Fruit fly (Drosophila melanogaster) whole organism, embryonic: ENCODE measurements around the gene prd1.

Experiments used
- Ada2b ChIP-seq: fragments of 200-800 bp; sonication (Bioruptor generic); IDR thresholded peaks from 2 replicates; pipeline ENCODE4 v1.3.6; 2022; ENCODE audit warnings: missing biosample characterization, missing genetic modification characterization
- B-H1 ChIP-seq: fragments of 200-800 bp; sonication (Bioruptor generic); IDR thresholded peaks from 3 replicates; pipeline ENCODE4 v1.3.6; 2022; ENCODE audit warnings: missing biosample characterization, missing genetic modification characterization
- CG11723 ChIP-seq: fragments of 200-800 bp; sonication (Bioruptor generic); optimal IDR thresholded peaks from 2 replicates; lab custom pipeline; 2017; ENCODE audit warnings: missing biosample characterization, mild to moderate bottlenecking, missing genetic modification characterization
- CG13296 ChIP-seq: fragments of 200-800 bp; sonication (Bioruptor generic); optimal IDR thresholded peaks from 3 replicates; lab custom pipeline; 2018; ENCODE audit warnings: missing biosample characterization, mild to moderate bottlenecking, missing genetic modification characterization
- CG1529 ChIP-seq: fragments of 200-800 bp; sonication (Bioruptor generic); optimal IDR thresholded peaks from 3 replicates; lab custom pipeline; 2018; ENCODE audit warnings: missing biosample characterization, missing genetic modification characterization
- CG17568 ChIP-seq: fragments of 200-800 bp; sonication (Bioruptor generic); optimal IDR thresholded peaks from 2 replicates; lab custom pipeline; 2018; ENCODE audit warnings: missing biosample characterization, mild to moderate bottlenecking, missing genetic modification characterization, moderate library complexity
- CG3995 ChIP-seq: fragments of 200-800 bp; sonication (Bioruptor generic); optimal IDR thresholded peaks from 3 replicates; lab custom pipeline; 2016; ENCODE audit warnings: missing biosample characterization, missing genetic modification characterization
- CG42726 ChIP-seq: fragments of 200-800 bp; sonication (Bioruptor generic); IDR thresholded peaks from 2 replicates; pipeline ENCODE4 v1.3.6; 2022; ENCODE audit warnings: missing biosample characterization, missing genetic modification characterization; ENCODE audit not compliant: partially characterized antibody
- CG7357 ChIP-seq: fragments of 200-800 bp; sonication (Bioruptor generic); IDR thresholded peaks from 3 replicates; pipeline ENCODE4 v1.3.6; 2022; ENCODE audit warnings: missing biosample characterization, missing genetic modification characterization
- CG7987 ChIP-seq: fragments of 200-800 bp; sonication (Bioruptor generic); optimal IDR thresholded peaks from 2 replicates; lab custom pipeline; 2018; ENCODE audit warnings: missing biosample characterization, mild to moderate bottlenecking, missing genetic modification characterization, moderate library complexity
- CG8388 ChIP-seq: fragments of 200-800 bp; sonication (Bioruptor generic); optimal IDR thresholded peaks from 2 replicates; lab custom pipeline; 2019; ENCODE audit warnings: missing biosample characterization, mild to moderate bottlenecking, missing genetic modification characterization, moderate library complexity
- CG9609 ChIP-seq: fragments of 200-800 bp; sonication (Bioruptor generic); optimal IDR thresholded peaks from 3 replicates; lab custom pipeline; 2016; ENCODE audit warnings: missing biosample characterization, missing genetic modification characterization
- Dad ChIP-seq: fragments of 200-800 bp; sonication (Bioruptor generic); optimal IDR thresholded peaks from 3 replicates; lab custom pipeline; 2016; ENCODE audit warnings: missing biosample characterization, missing genetic modification characterization
- Dek ChIP-seq: fragments of 200-800 bp; sonication (Bioruptor generic); optimal IDR thresholded peaks from 3 replicates; lab custom pipeline; 2019; ENCODE audit warnings: missing biosample characterization, mild to moderate bottlenecking, missing genetic modification characterization, moderate library complexity
- HLH54F ChIP-seq: fragments of 200-800 bp; sonication (Bioruptor generic); optimal IDR thresholded peaks from 3 replicates; lab custom pipeline; 2016; ENCODE audit warnings: missing biosample characterization, missing genetic modification characterization
- Hr78 ChIP-seq, 2 experiments: fragments of 200-800 bp in 1 of 2; fragments of >200 bp in 1 of 2; sonication (Bioruptor generic) in 1 of 2; optimal IDR thresholded peaks; 2 replicates each; lab custom pipeline; 2017 to 2019; ENCODE audit warnings: missing biosample characterization in 2 of 2, missing genetic modification characterization in 2 of 2, mild to moderate bottlenecking in 1 of 2, moderate library complexity in 1 of 2
- Hsf ChIP-seq: fragments of 200-800 bp; sonication (Bioruptor generic); optimal IDR thresholded peaks from 3 replicates; lab custom pipeline; 2016; ENCODE audit warnings: missing biosample characterization, missing genetic modification characterization
- Lhr ChIP-seq: fragments of 200-800 bp; sonication (Bioruptor generic); optimal IDR thresholded peaks from 3 replicates; lab custom pipeline; 2017; ENCODE audit warnings: mild to moderate bottlenecking, missing biosample characterization, missing genetic modification reagents, missing genetic modification characterization
- MBD-R2 ChIP-seq: fragments of 200-800 bp; sonication (Bioruptor generic); IDR thresholded peaks from 2 replicates; pipeline ENCODE4 v1.3.6; 2022; ENCODE audit warnings: missing biosample characterization, missing genetic modification characterization
- Max ChIP-seq: fragments of 200-800 bp; sonication (Bioruptor generic); optimal IDR thresholded peaks from 2 replicates; lab custom pipeline; 2016; ENCODE audit warnings: missing biosample characterization, mild to moderate bottlenecking, missing genetic modification characterization
- Myb ChIP-seq: fragments of 200-800 bp; sonication (Bioruptor generic); optimal IDR thresholded peaks from 2 replicates; lab custom pipeline; 2016; ENCODE audit warnings: missing biosample characterization, missing genetic modification characterization
- NC2α ChIP-seq: fragments of 200-800 bp; sonication (Bioruptor generic); optimal IDR thresholded peaks from 2 replicates; lab custom pipeline; 2016; ENCODE audit warnings: missing biosample characterization, missing genetic modification characterization
- NFAT ChIP-seq: fragments of 200-800 bp; sonication (Bioruptor generic); IDR thresholded peaks from 2 replicates; pipeline ENCODE4 v1.3.6; 2022; ENCODE audit warnings: missing biosample characterization, missing genetic modification characterization
- Spps ChIP-seq: fragments of 200-800 bp; sonication (Bioruptor generic); optimal IDR thresholded peaks from 2 replicates; lab custom pipeline; 2018; ENCODE audit warnings: missing biosample characterization, mild to moderate bottlenecking, missing genetic modification characterization
- Trl ChIP-seq, 3 experiments: fragments of >200 bp in 2 of 3; fragments of 200-800 bp in 1 of 3; sonication (Bioruptor generic) in 1 of 3; optimal IDR thresholded peaks; 2 replicates in 1 of 3; 3 replicates in 2 of 3; lab custom pipeline; 2016 to 2017; ENCODE audit warnings: missing biosample characterization in 1 of 3, missing genetic modification characterization in 1 of 3
- Vsx1 ChIP-seq: fragments of 200-800 bp; sonication (Bioruptor generic); optimal IDR thresholded peaks from 2 replicates; lab custom pipeline; 2017; ENCODE audit warnings: missing biosample characterization, mild to moderate bottlenecking, missing genetic modification characterization, missing genetic modification reagents
- az2 ChIP-seq: fragments of 200-800 bp; sonication (Bioruptor generic); optimal IDR thresholded peaks from 3 replicates; lab custom pipeline; 2016; ENCODE audit warnings: missing biosample characterization, missing genetic modification characterization
- chinmo ChIP-seq: fragments of 200-800 bp; sonication (Bioruptor generic); IDR thresholded peaks from 4 replicates; pipeline ENCODE4 v1.3.6; 2022; ENCODE audit warnings: missing biosample characterization, missing genetic modification characterization; ENCODE audit not compliant: partially characterized antibody
- chn ChIP-seq: fragments of 200-800 bp; sonication (Bioruptor generic); optimal IDR thresholded peaks from 2 replicates; lab custom pipeline; 2016; ENCODE audit warnings: missing biosample characterization, missing genetic modification characterization
- ci ChIP-seq: fragments of 200-800 bp; sonication (Bioruptor generic); IDR thresholded peaks from 3 replicates; pipeline ENCODE4 v1.3.6; 2022; ENCODE audit warnings: missing biosample characterization, missing genetic modification characterization
- crc ChIP-seq: fragments of 200-800 bp; sonication (Bioruptor generic); optimal IDR thresholded peaks from 2 replicates; lab custom pipeline; 2016; ENCODE audit warnings: missing biosample characterization, missing genetic modification characterization
- cwo ChIP-seq: fragments of 200-800 bp; sonication (Bioruptor generic); optimal IDR thresholded peaks from 3 replicates; lab custom pipeline; 2017; ENCODE audit warnings: missing biosample characterization, missing genetic modification characterization, mild to moderate bottlenecking, moderate library complexity, missing genetic modification reagents
- emc ChIP-seq: fragments of 200-800 bp; sonication (Bioruptor generic); optimal IDR thresholded peaks from 2 replicates; lab custom pipeline; 2016; ENCODE audit warnings: missing biosample characterization, missing genetic modification characterization
- eyg ChIP-seq: fragments of 200-800 bp; sonication (Bioruptor generic); optimal IDR thresholded peaks from 3 replicates; lab custom pipeline; 2016; ENCODE audit warnings: missing biosample characterization, missing genetic modification characterization
- gce ChIP-seq: fragments of 200-800 bp; sonication (Bioruptor generic); IDR thresholded peaks from 3 replicates; pipeline ENCODE4 v1.3.6; 2022; ENCODE audit warnings: missing biosample characterization, missing genetic modification characterization
- gcm2 ChIP-seq: fragments of 200-800 bp; sonication (Bioruptor generic); optimal IDR thresholded peaks from 2 replicates; lab custom pipeline; 2016; ENCODE audit warnings: missing biosample characterization, missing genetic modification characterization
- hbn ChIP-seq: fragments of 200-800 bp; sonication (Bioruptor generic); IDR thresholded peaks from 2 replicates; pipeline ENCODE4 v1.3.6; 2022; ENCODE audit warnings: missing biosample characterization, missing genetic modification characterization; ENCODE audit not compliant: partially characterized antibody
- ken ChIP-seq: fragments of 200-800 bp; sonication (Bioruptor generic); IDR thresholded peaks from 3 replicates; pipeline ENCODE4 v1.3.6; 2022; ENCODE audit warnings: missing biosample characterization, missing genetic modification characterization
- lmd ChIP-seq: fragments of 200-800 bp; sonication (Bioruptor generic); IDR thresholded peaks from 2 replicates; pipeline ENCODE4 v1.3.6; 2022; ENCODE audit warnings: missing biosample characterization, missing genetic modification characterization
- maf-S ChIP-seq: fragments of 200-800 bp; sonication (Bioruptor generic); optimal IDR thresholded peaks from 2 replicates; lab custom pipeline; 2016; ENCODE audit warnings: missing biosample characterization, missing genetic modification characterization
- org-1 ChIP-seq: fragments of 200-800 bp; sonication (Bioruptor generic); optimal IDR thresholded peaks from 2 replicates; lab custom pipeline; 2017; ENCODE audit warnings: missing biosample characterization, missing genetic modification characterization
- prd ChIP-seq, 3 experiments: fragments of >200 bp in 2 of 3; fragments of 200-800 bp in 1 of 3; sonication (Bioruptor generic) in 1 of 3; optimal IDR thresholded peaks in 2 of 3; IDR thresholded peaks in 1 of 3; 2 replicates in 2 of 3; 3 replicates in 1 of 3; pipeline versions ENCODE4 v1.3.6 to Lab custom; 2017 to 2022; ENCODE audit warnings: missing biosample characterization in 1 of 3, missing genetic modification characterization in 1 of 3
- pzg ChIP-seq: fragments of 200-800 bp; sonication (Bioruptor generic); optimal IDR thresholded peaks from 3 replicates; lab custom pipeline; 2018; ENCODE audit warnings: missing biosample characterization, mild to moderate bottlenecking, missing genetic modification characterization, moderate library complexity
- ranshi ChIP-seq: fragments of 200-800 bp; sonication (Bioruptor generic); IDR thresholded peaks from 2 replicates; pipeline ENCODE4 v1.3.6; 2022; ENCODE audit warnings: missing biosample characterization, missing genetic modification characterization
- seq ChIP-seq: fragments of 200-800 bp; sonication (Bioruptor generic); IDR thresholded peaks from 2 replicates; pipeline ENCODE4 v1.3.6; 2022; ENCODE audit warnings: missing biosample characterization, missing genetic modification characterization
- sisA ChIP-seq: fragments of 200-800 bp; sonication (Bioruptor generic); IDR thresholded peaks from 2 replicates; pipeline ENCODE4 v1.3.6; 2022; ENCODE audit warnings: missing biosample characterization, missing genetic modification characterization
- slp2 ChIP-seq: fragments of 200-800 bp; sonication (Bioruptor generic); optimal IDR thresholded peaks from 2 replicates; lab custom pipeline; 2016; ENCODE audit warnings: missing biosample characterization, missing genetic modification characterization
- ttk ChIP-seq: fragments of 200-800 bp; sonication (Bioruptor generic); IDR thresholded peaks from 2 replicates; pipeline ENCODE4 v2.1.2; 2022; ENCODE audit warnings: missing biosample characterization, missing genetic modification characterization
- unc-4 ChIP-seq: fragments of 200-800 bp; sonication (Bioruptor generic); IDR thresholded peaks from 2 replicates; pipeline ENCODE4 v1.3.6; 2022; ENCODE audit warnings: missing biosample characterization, missing genetic modification characterization; ENCODE audit not compliant: partially characterized antibody
- vfl ChIP-seq: fragments of 200-800 bp; sonication (Bioruptor generic); optimal IDR thresholded peaks from 2 replicates; lab custom pipeline; 2016; ENCODE audit warnings: missing biosample characterization, missing genetic modification characterization
- zen ChIP-seq: fragments of 200-800 bp; sonication (Bioruptor generic); optimal IDR thresholded peaks from 3 replicates; lab custom pipeline; 2018; ENCODE audit warnings: missing biosample characterization, mild to moderate bottlenecking, missing genetic modification characterization, moderate library complexity

prd1 gene

dm6 chr3R:11822266-11822665, 35.5 kb upstream of the prd1 start, which contains the start of gene Kyat (continued):
- TF ChIP-seq vfl (GFP tag; lab: Kevin White, UChicago) = no peak
- no peak for TF ChIP-seq HLH54F (GFP tag; lab: Kevin White, UChicago)
- no peak for TF ChIP-seq ranshi
- no peak for TF ChIP-seq CG11723
- TF ChIP-seq maf-S (GFP tag; lab: Kevin White, UChicago) = no peak
- no peak for TF ChIP-seq Trl (optimal IDR thresholded peaks at IDR 0.05; lab: Kevin White, UChicago)
- no peak for TF ChIP-seq Trl (GFP tag; optimal IDR thresholded peaks at IDR 0.05; lab: Kevin White, UChicago)
- no peak for TF ChIP-seq emc (GFP tag; lab: Kevin White, UChicago)
- TF ChIP-seq crc = no peak
- peak; percentile 13 for TF ChIP-seq zen (tag; lab: Kevin White, UChicago)
- TF ChIP-seq Spps (tag; lab: Kevin White, UChicago) = no peak
- no peak for TF ChIP-seq slp2 (GFP tag; lab: Kevin White, UChicago)
- no peak for TF ChIP-seq prd (optimal IDR thresholded peaks at IDR 0.05; lab: Kevin White, UChicago)
- no peak for TF ChIP-seq prd (GFP tag; IDR thresholded peaks at IDR 0.05; lab: Robert Waterston, UW)
- no peak for TF ChIP-seq ttk
- TF ChIP-seq Dad (GFP tag; lab: Kevin White, UChicago) = no peak
- TF ChIP-seq eyg = no peak
- TF ChIP-seq hbn (GFP tag; lab: Robert Waterston, UW) = peak; percentile 99
- peak; percentile 62 for TF ChIP-seq Myb (GFP tag; lab: Kevin White, UChicago)
- TF ChIP-seq B-H1 (GFP tag; lab: Robert Waterston, UW) = no peak
- no peak for TF ChIP-seq CG17568
- no peak for TF ChIP-seq CG7357 (GFP tag; lab: Robert Waterston, UW)
- TF ChIP-seq CG9609 (GFP tag; lab: Kevin White, UChicago) = no peak
- TF ChIP-seq ken (GFP tag; lab: Robert Waterston, UW) = no peak
- TF ChIP-seq MBD-R2 (GFP tag; lab: Robert Waterston, UW) = peak; percentile 67
- TF ChIP-seq sisA (GFP tag; lab: Robert Waterston, UW) = no peak
- no peak for TF ChIP-seq Lhr
- no peak for TF ChIP-seq gcm2 (GFP tag; lab: Kevin White, UChicago)
- no peak for TF ChIP-seq Max (GFP tag; lab: Kevin White, UChicago)
- TF ChIP-seq chinmo = peak; percentile 98
- no peak for TF ChIP-seq org-1 (GFP tag; lab: Kevin White, UChicago)
- no peak for TF ChIP-seq lmd (GFP tag; lab: Robert Waterston, UW)
- TF ChIP-seq CG3995 (GFP tag; lab: Kevin White, UChicago) = peak; percentile 83
- TF ChIP-seq chn (GFP tag; lab: Kevin White, UChicago) = no peak
- TF ChIP-seq gce = no peak
- TF ChIP-seq ci (GFP tag; lab: Robert Waterston, UW) = no peak
- no peak for TF ChIP-seq Ada2b (GFP tag; lab: Robert Waterston, UW)
- no peak for TF ChIP-seq NFAT (GFP tag; lab: Robert Waterston, UW)
- TF ChIP-seq seq (GFP tag; lab: Robert Waterston, UW) = no peak
- no peak for TF ChIP-seq Dek (tag; lab: Kevin White, UChicago)
- TF ChIP-seq pzg (GFP tag; lab: Kevin White, UChicago) = peak; percentile 90
- no peak for TF ChIP-seq CG8388
- no peak for TF ChIP-seq CG1529 (GFP tag; lab: Kevin White, UChicago)
- no peak for TF ChIP-seq CG13296 (GFP tag; lab: Kevin White, UChicago)
- TF ChIP-seq cwo (GFP tag; lab: Kevin White, UChicago) = no peak
- peak; percentile 98 for TF ChIP-seq unc-4
- peak in 1 of 2 experiments; percentile 73 for TF ChIP-seq Hr78 (GFP tag; optimal IDR thresholded peaks at IDR 0.05; lab: Kevin White, UChicago)
- no peak for TF ChIP-seq Hsf (GFP tag; lab: Kevin White, UChicago)
- no peak for TF ChIP-seq NC2α (GFP tag; lab: Kevin White, UChicago)
- no peak for TF ChIP-seq az2 (GFP tag; lab: Kevin White, UChicago)
- TF ChIP-seq CG42726 = peak; percentile 96
- no peak for TF ChIP-seq Vsx1 (GFP tag; lab: Kevin White, UChicago)
- no peak for TF ChIP-seq CG7987 (GFP tag; lab: Kevin White, UChicago)
